Fruit fly (Drosophila melanogaster): ENCODE measurements around the gene CG14052.

The CG14052 gene

dm6 chrX:2259763-2260162 lies 36.2 kb downstream of the CG14052 start, which contains the start of gene CG3078:
TSS of gene CG3078 (minus strand) at chrX:2259863.
- TF ChIP-seq ttk (optimal IDR thresholded peaks at IDR 0.05) (no peak), Sin3A (optimal IDR thresholded peaks at IDR 0.05) (no peak), Myc (optimal IDR thresholded peaks at IDR 0.05) (no peak), insv (optimal IDR thresholded peaks at IDR 0.05) (no peak), psq (optimal IDR thresholded peaks at IDR 0.05) (no peak), h (optimal IDR thresholded peaks at IDR 0.05) (no peak)

dm6 chrX:2262511-2262910 lies 39.0 kb downstream of the CG14052 start, which contains the start of the genes temp and CG3071:
TSS of gene temp (minus strand) at chrX:2262515.
TSS of gene CG3071 (plus strand) at chrX:2262837.
- TF ChIP-seq insv (optimal IDR thresholded peaks at IDR 0.05) (no peak), Sin3A (optimal IDR thresholded peaks at IDR 0.05) (no peak), ttk (optimal IDR thresholded peaks at IDR 0.05) (no peak), Myc (optimal IDR thresholded peaks at IDR 0.05) (no peak), psq (optimal IDR thresholded peaks at IDR 0.05) (no peak), h (optimal IDR thresholded peaks at IDR 0.05) (no peak)

dm6 chrX:2269822-2270556 lies 46.4 kb downstream of the CG14052 start:
- TF ChIP-seq Myc (optimal IDR thresholded peaks at IDR 0.05) (no peak), Sin3A (optimal IDR thresholded peaks at IDR 0.05) (no peak), ttk (optimal IDR thresholded peaks at IDR 0.05) (no peak), insv (optimal IDR thresholded peaks at IDR 0.05) (no peak), h (optimal IDR thresholded peaks at IDR 0.05) (no peak), psq (optimal IDR thresholded peaks at IDR 0.05) (no peak)

- no peak for TF ChIP-seq h (optimal IDR thresholded peaks at IDR 0.05)
- no peak for TF ChIP-seq Sin3A (optimal IDR thresholded peaks at IDR 0.05)
- no peak for TF ChIP-seq insv (optimal IDR thresholded peaks at IDR 0.05)
- no peak for TF ChIP-seq psq (optimal IDR thresholded peaks at IDR 0.05)
- no peak for TF ChIP-seq Myc (optimal IDR thresholded peaks at IDR 0.05)
- TF ChIP-seq ttk (optimal IDR thresholded peaks at IDR 0.05), result no peak
Observed at dm6 chrX:2270557-2270930, 47.0 kb downstream of the CG14052 start, which contains the start of gene CG2924. TSS of gene CG2924 (minus strand) at chrX:2270761.

All from Kc167 (cell line).